Fruit fly (Drosophila melanogaster) whole organism, embryonic: ENCODE results near the gene msb1l.

Source experiments
- ATbp ChIP-seq: fragments of 200-800 bp; sonication (Bioruptor generic); optimal IDR thresholded peaks from 2 replicates; lab custom pipeline; 2017; ENCODE audit warnings: missing biosample characterization, mild to moderate bottlenecking, missing genetic modification characterization, missing genetic modification reagents
- BEAF-32 ChIP-seq: fragments of 200-800 bp; sonication (Bioruptor generic); optimal IDR thresholded peaks from 3 replicates; lab custom pipeline; 2017; ENCODE audit warnings: missing biosample characterization, missing genetic modification characterization, mild to moderate bottlenecking, moderate library complexity, missing genetic modification reagents
- Blimp-1 ChIP-seq: fragments of 200-800 bp; sonication (Bioruptor generic); optimal IDR thresholded peaks from 3 replicates; lab custom pipeline; 2018; ENCODE audit warnings: missing biosample characterization, missing genetic modification characterization, mild to moderate bottlenecking, moderate library complexity, missing genetic modification reagents
- CG10147 ChIP-seq: fragments of 200-800 bp; sonication (Bioruptor generic); optimal IDR thresholded peaks from 2 replicates; lab custom pipeline; 2019; ENCODE audit warnings: missing biosample characterization, mild to moderate bottlenecking, missing genetic modification characterization, moderate library complexity
- CG11504 ChIP-seq: fragments of 200-800 bp; sonication (Bioruptor generic); optimal IDR thresholded peaks from 3 replicates; lab custom pipeline; 2019; ENCODE audit warnings: missing biosample characterization, mild to moderate bottlenecking, missing genetic modification characterization, moderate library complexity
- CG12659 ChIP-seq: fragments of 200-800 bp; sonication (Bioruptor generic); optimal IDR thresholded peaks from 3 replicates; lab custom pipeline; 2017; ENCODE audit warnings: mild to moderate bottlenecking, missing biosample characterization, missing genetic modification reagents, missing genetic modification characterization
- CG17186 ChIP-seq: fragments of 200-800 bp; sonication (Bioruptor generic); optimal IDR thresholded peaks from 3 replicates; lab custom pipeline; 2017; ENCODE audit warnings: missing biosample characterization, missing genetic modification reagents, missing genetic modification characterization
- CG18011 ChIP-seq: fragments of 200-800 bp; sonication (Bioruptor generic); optimal IDR thresholded peaks from 2 replicates; lab custom pipeline; 2017; ENCODE audit warnings: missing biosample characterization, missing genetic modification characterization, mild to moderate bottlenecking, moderate library complexity, missing genotype
- CG33557 ChIP-seq: fragments of 200-800 bp; sonication (Bioruptor generic); optimal IDR thresholded peaks from 2 replicates; lab custom pipeline; 2019; ENCODE audit warnings: missing biosample characterization, mild to moderate bottlenecking, missing genetic modification characterization, moderate library complexity
- CG7963 ChIP-seq: fragments of 200-800 bp; sonication (Bioruptor generic); IDR thresholded peaks from 3 replicates; pipeline ENCODE4 v1.3.6; 2022; ENCODE audit warnings: missing biosample characterization, missing genetic modification characterization; ENCODE audit not compliant: partially characterized antibody
- CG8089 ChIP-seq: fragments of 200-800 bp; sonication (Bioruptor generic); optimal IDR thresholded peaks from 3 replicates; lab custom pipeline; 2016; ENCODE audit warnings: missing biosample characterization, missing genetic modification characterization
- CG9437 ChIP-seq: fragments of 200-800 bp; sonication (Bioruptor generic); optimal IDR thresholded peaks from 2 replicates; lab custom pipeline; 2018; ENCODE audit warnings: missing biosample characterization, mild to moderate bottlenecking, missing genetic modification characterization
- CG9797 ChIP-seq: fragments of 200-800 bp; sonication (Bioruptor generic); optimal IDR thresholded peaks from 3 replicates; lab custom pipeline; 2018; ENCODE audit warnings: missing biosample characterization, mild to moderate bottlenecking, missing genetic modification characterization
- Dp ChIP-seq: fragments of 200-800 bp; sonication (Bioruptor generic); optimal IDR thresholded peaks from 2 replicates; lab custom pipeline; 2018; ENCODE audit warnings: missing biosample characterization, mild to moderate bottlenecking, missing genetic modification characterization, moderate library complexity
- Dref ChIP-seq: fragments of 200-800 bp; sonication (Bioruptor generic); IDR thresholded peaks from 2 replicates; pipeline ENCODE4 v1.3.6; 2022; ENCODE audit warnings: missing biosample characterization, missing genetic modification characterization
- Fer1 ChIP-seq: fragments of 200-800 bp; sonication (Bioruptor generic); optimal IDR thresholded peaks from 2 replicates; lab custom pipeline; 2017; ENCODE audit warnings: missing biosample characterization, mild to moderate bottlenecking, missing genetic modification characterization
- H15 ChIP-seq: fragments of 200-800 bp; sonication (Bioruptor generic); IDR thresholded peaks from 3 replicates; pipeline ENCODE4 v1.3.6; 2022; ENCODE audit warnings: missing biosample characterization, missing genetic modification characterization
- HHEX ChIP-seq: fragments of 200-800 bp; sonication (Bioruptor generic); optimal IDR thresholded peaks from 3 replicates; lab custom pipeline; 2017; ENCODE audit warnings: missing biosample characterization, mild to moderate bottlenecking, missing genetic modification characterization, missing genetic modification reagents
- HLH4C ChIP-seq: fragments of 200-800 bp; sonication (Bioruptor generic); IDR thresholded peaks from 3 replicates; pipeline ENCODE4 v1.3.6; 2022; ENCODE audit warnings: missing biosample characterization, missing genetic modification characterization; ENCODE audit not compliant: partially characterized antibody
- HLHmδ ChIP-seq: fragments of 200-800 bp; sonication (Bioruptor generic); optimal IDR thresholded peaks from 2 replicates; lab custom pipeline; 2018; ENCODE audit warnings: missing biosample characterization, mild to moderate bottlenecking, missing genetic modification characterization, moderate library complexity
- HmgZ ChIP-seq: fragments of 200-800 bp; sonication (Bioruptor generic); optimal IDR thresholded peaks from 2 replicates; lab custom pipeline; 2018; ENCODE audit warnings: missing biosample characterization, mild to moderate bottlenecking, missing genetic modification characterization
- MBD-R2 ChIP-seq: fragments of 200-800 bp; sonication (Bioruptor generic); IDR thresholded peaks from 2 replicates; pipeline ENCODE4 v1.3.6; 2022; ENCODE audit warnings: missing biosample characterization, missing genetic modification characterization
- NK7.1 ChIP-seq: fragments of 200-800 bp; sonication (Bioruptor generic); optimal IDR thresholded peaks from 3 replicates; lab custom pipeline; 2016; ENCODE audit warnings: missing biosample characterization, missing genetic modification characterization
- Scr ChIP-seq: fragments of 200-800 bp; sonication (Bioruptor generic); IDR thresholded peaks from 2 replicates; pipeline ENCODE4 v1.3.6; 2022; ENCODE audit warnings: missing biosample characterization, missing genetic modification characterization; ENCODE audit not compliant: partially characterized antibody
- Sox100B ChIP-seq: fragments of 200-800 bp; sonication (Bioruptor generic); optimal IDR thresholded peaks from 3 replicates; lab custom pipeline; 2018; ENCODE audit warnings: missing biosample characterization, mild to moderate bottlenecking, missing genetic modification characterization
- Spps ChIP-seq: fragments of 200-800 bp; sonication (Bioruptor generic); optimal IDR thresholded peaks from 2 replicates; lab custom pipeline; 2018; ENCODE audit warnings: missing biosample characterization, mild to moderate bottlenecking, missing genetic modification characterization
- Stat92E ChIP-seq, 3 experiments: fragments of >200 bp in 2 of 3; fragments of 200-800 bp in 1 of 3; sonication (Bioruptor generic) in 1 of 3; optimal IDR thresholded peaks; 2 replicates each; lab custom pipeline; 2017 to 2019; ENCODE audit warnings: missing biosample characterization in 3 of 3, missing genetic modification characterization in 3 of 3, mild to moderate bottlenecking in 1 of 3, moderate library complexity in 1 of 3
- Trl ChIP-seq, 3 experiments: fragments of >200 bp in 2 of 3; fragments of 200-800 bp in 1 of 3; sonication (Bioruptor generic) in 1 of 3; optimal IDR thresholded peaks; 2 replicates in 1 of 3; 3 replicates in 2 of 3; lab custom pipeline; 2016 to 2017; ENCODE audit warnings: missing biosample characterization in 1 of 3, missing genetic modification characterization in 1 of 3
- Usf ChIP-seq: fragments of 200-800 bp; sonication (Bioruptor generic); optimal IDR thresholded peaks from 2 replicates; lab custom pipeline; 2017; ENCODE audit warnings: missing genotype, missing biosample characterization, missing genetic modification characterization
- Xrp1 ChIP-seq: fragments of 200-800 bp; sonication (Bioruptor generic); IDR thresholded peaks from 2 replicates; pipeline ENCODE4 v1.3.6; 2022; ENCODE audit warnings: missing biosample characterization, missing genetic modification characterization
- caup ChIP-seq: fragments of 200-800 bp; sonication (Bioruptor generic); optimal IDR thresholded peaks from 3 replicates; lab custom pipeline; 2017; ENCODE audit warnings: missing biosample characterization, mild to moderate bottlenecking, missing genetic modification characterization, moderate library complexity; ENCODE audit not compliant: severe bottlenecking
- ci ChIP-seq: fragments of 200-800 bp; sonication (Bioruptor generic); IDR thresholded peaks from 3 replicates; pipeline ENCODE4 v1.3.6; 2022; ENCODE audit warnings: missing biosample characterization, missing genetic modification characterization
- crol ChIP-seq: fragments of 200-800 bp; sonication (Bioruptor generic); IDR thresholded peaks from 2 replicates; pipeline ENCODE4 v1.3.6; 2022; ENCODE audit warnings: missing biosample characterization, missing genetic modification characterization
- emc ChIP-seq: fragments of 200-800 bp; sonication (Bioruptor generic); optimal IDR thresholded peaks from 2 replicates; lab custom pipeline; 2016; ENCODE audit warnings: missing biosample characterization, missing genetic modification characterization
- ewg ChIP-seq: fragments of 200-800 bp; sonication (Bioruptor generic); optimal IDR thresholded peaks from 3 replicates; lab custom pipeline; 2017; ENCODE audit warnings: mild to moderate bottlenecking, missing biosample characterization, missing genetic modification reagents, missing genetic modification characterization
- gro ChIP-seq: fragments of 200-800 bp; sonication (Bioruptor generic); optimal IDR thresholded peaks from 2 replicates; lab custom pipeline; 2016; ENCODE audit warnings: missing biosample characterization, missing genetic modification characterization
- hb ChIP-seq: fragments of 200-800 bp; sonication (Bioruptor generic); IDR thresholded peaks from 3 replicates; pipeline ENCODE4 v1.3.6; 2022; ENCODE audit warnings: missing biosample characterization, missing genetic modification characterization; ENCODE audit not compliant: partially characterized antibody
- inv ChIP-seq: fragments of 200-800 bp; sonication (Bioruptor generic); IDR thresholded peaks from 2 replicates; pipeline ENCODE4 v1.3.6; 2022; ENCODE audit warnings: missing biosample characterization, missing genetic modification characterization; ENCODE audit not compliant: partially characterized antibody
- nom ChIP-seq: fragments of 200-800 bp; sonication (Bioruptor generic); optimal IDR thresholded peaks from 2 replicates; lab custom pipeline; 2017; ENCODE audit warnings: missing biosample characterization, missing genetic modification characterization, mild to moderate bottlenecking, moderate library complexity, missing genetic modification reagents
- org-1 ChIP-seq: fragments of 200-800 bp; sonication (Bioruptor generic); optimal IDR thresholded peaks from 2 replicates; lab custom pipeline; 2017; ENCODE audit warnings: missing biosample characterization, missing genetic modification characterization
- scrt ChIP-seq: fragments of 200-800 bp; sonication (Bioruptor generic); optimal IDR thresholded peaks from 2 replicates; lab custom pipeline; 2018; ENCODE audit warnings: missing biosample characterization, mild to moderate bottlenecking, missing genetic modification characterization, moderate library complexity
- sd ChIP-seq: fragments of 200-800 bp; sonication (Bioruptor generic); optimal IDR thresholded peaks from 3 replicates; lab custom pipeline; 2018; ENCODE audit warnings: missing biosample characterization, mild to moderate bottlenecking, missing genetic modification characterization, moderate library complexity
- sens-2 ChIP-seq: fragments of 200-800 bp; sonication (Bioruptor generic); IDR thresholded peaks from 2 replicates; pipeline ENCODE4 v1.3.6; 2022; ENCODE audit warnings: missing biosample characterization, missing genetic modification characterization
- seq ChIP-seq: fragments of 200-800 bp; sonication (Bioruptor generic); IDR thresholded peaks from 2 replicates; pipeline ENCODE4 v1.3.6; 2022; ENCODE audit warnings: missing biosample characterization, missing genetic modification characterization
- tna ChIP-seq: fragments of 200-800 bp; sonication (Bioruptor generic); IDR thresholded peaks from 2 replicates; pipeline ENCODE4 v1.3.6; 2022; ENCODE audit warnings: missing biosample characterization, missing genetic modification characterization; ENCODE audit not compliant: partially characterized antibody
- vvl ChIP-seq: fragments of 200-800 bp; sonication (Bioruptor generic); IDR thresholded peaks from 2 replicates; pipeline ENCODE4 v1.3.6; 2022; ENCODE audit warnings: missing biosample characterization, missing genetic modification characterization

Gene msb1l

dm6 chr2L:19576299-19576971 is 1.1 kb upstream of the msb1l start (continued):
- no peak for TF ChIP-seq emc (GFP tag; lab: Kevin White, UChicago)
- no peak for TF ChIP-seq sens-2 (GFP tag; lab: Robert Waterston, UW)
- no peak for TF ChIP-seq CG8089 (GFP tag; lab: Kevin White, UChicago)
- peak; percentile 17 for TF ChIP-seq HLHmδ (GFP tag; lab: Kevin White, UChicago)
- TF ChIP-seq crol (GFP tag; lab: Robert Waterston, UW) = no peak
- no peak for TF ChIP-seq CG18011 (GFP tag; lab: Kevin White, UChicago)
- peak; percentile 88 for TF ChIP-seq ewg (GFP tag; lab: Kevin White, UChicago)
- TF ChIP-seq caup = no peak
- TF ChIP-seq seq (GFP tag; lab: Robert Waterston, UW) = no peak
- no peak for TF ChIP-seq CG11504
- TF ChIP-seq H15 (GFP tag; lab: Robert Waterston, UW) = no peak
- TF ChIP-seq ci (GFP tag; lab: Robert Waterston, UW) = no peak; the same call in 2 of the 3 replicates
- TF ChIP-seq Trl (optimal IDR thresholded peaks at IDR 0.05; lab: Kevin White, UChicago) = peak; percentile 48 to 77
- no peak for TF ChIP-seq Trl (GFP tag; optimal IDR thresholded peaks at IDR 0.05; lab: Kevin White, UChicago)
- TF ChIP-seq Xrp1 = no peak; the same call in 1 of the 2 replicates

dm6 chr2L:19579995-19580578 is 2.6 kb downstream of the msb1l start, which contains the start of gene Pmvk:
Pmvk (minus strand) TSS chr2L:19580351.
- TF ChIP-seq Scr (peak; percentile 79), hb (GFP tag; lab: Robert Waterston, UW) (peak; percentile 85; the same call in 2 of the 3 replicates), Sox100B (no peak), nom (GFP tag; lab: Kevin White, UChicago) (no peak), HLH4C (GFP tag; lab: Robert Waterston, UW) (peak; percentile 97), BEAF-32 (GFP tag; lab: Kevin White, UChicago) (peak; percentile 50), HHEX (GFP tag; lab: Kevin White, UChicago) (no peak), org-1 (no peak), sd (no peak), Usf (GFP tag; lab: Kevin White, UChicago) (no peak), CG10147 (GFP tag; lab: Kevin White, UChicago) (no peak), CG9437 (GFP tag; lab: Kevin White, UChicago) (no peak), Spps (no peak), CG9797 (GFP tag; lab: Kevin White, UChicago) (peak; percentile 45), Blimp-1 (GFP tag; lab: Kevin White, UChicago) (peak; percentile 98), Dp (GFP tag; lab: Kevin White, UChicago) (peak; percentile 99), NK7.1 (GFP tag; lab: Kevin White, UChicago) (no peak), Stat92E (GFP tag; optimal IDR thresholded peaks at IDR 0.05; lab: Kevin White, UChicago) (peak in 1 of 3 experiments; percentile 93), Dref (GFP tag; lab: Robert Waterston, UW) (peak; percentile 93), CG7963 (GFP tag; lab: Robert Waterston, UW) (peak; percentile 94), CG33557 (peak; percentile 36), ATbp (GFP tag; lab: Kevin White, UChicago) (no peak), HmgZ (tag; lab: Kevin White, UChicago) (peak; percentile 63), MBD-R2 (GFP tag; lab: Robert Waterston, UW) (peak; percentile 71), CG17186 (GFP tag; lab: Kevin White, UChicago) (peak; percentile 51), vvl (GFP tag; lab: Robert Waterston, UW) (peak; percentile 52; the same call in 1 of the 2 replicates), Fer1 (GFP tag; lab: Kevin White, UChicago) (peak; percentile 43), inv (GFP tag; lab: Robert Waterston, UW) (peak; percentile 59), gro (GFP tag; lab: Kevin White, UChicago) (no peak), scrt (GFP tag; lab: Kevin White, UChicago) (no peak), CG12659 (no peak), tna (peak; percentile 97)
